Fruit fly (Drosophila melanogaster) whole organism: ENCODE data around the gene CG5697.

Experiments
- psq ChIP-seq: fragments of >200 bp; optimal IDR thresholded peaks from 2 replicates; lab custom pipeline; 2017
- usp ChIP-seq: fragments of >200 bp; optimal IDR thresholded peaks from 2 replicates; lab custom pipeline; 2017; ENCODE audit warnings: missing biosample characterization, missing genetic modification characterization, mixed read lengths

DNA sequence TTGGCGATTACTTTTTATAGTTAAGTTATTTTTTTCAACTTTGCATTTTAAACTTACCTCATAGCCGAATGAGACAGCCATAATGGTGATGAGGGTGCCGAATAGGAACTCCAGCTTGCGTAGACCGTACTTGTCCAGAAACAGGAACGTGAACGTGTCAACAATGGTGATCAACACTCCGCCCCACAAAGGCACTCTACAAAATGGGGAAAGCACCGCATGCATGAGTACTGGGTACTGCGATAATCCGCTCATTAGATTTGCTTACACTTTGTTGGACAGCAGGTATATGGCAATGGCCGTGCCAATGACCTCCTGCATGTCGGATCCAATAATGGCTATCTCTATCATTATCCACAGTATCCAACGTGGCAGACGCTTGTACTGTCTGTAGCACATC lies 41.8 kb downstream of the CG5697 start:
- TF ChIP-seq psq = no peak
- no peak for TF ChIP-seq usp (GFP tag; lab: Kevin White, UChicago)
